Worm (Caenorhabditis elegans) whole organism, late embryonic: ENCODE results near the gene srxa-5.

Experiments used
- C08G9.2 ChIP-seq: sonication (generic microtip); optimal IDR thresholded peaks from 2 replicates; lab custom pipeline; 2016; ENCODE audit warnings: mild to moderate bottlenecking, missing genetic modification characterization, moderate library complexity, missing compliant biosample characterization
- F13H6.1 ChIP-seq: sonication (generic microtip); optimal IDR thresholded peaks from 2 replicates; lab custom pipeline; 2016; ENCODE audit warnings: missing genetic modification characterization, missing compliant biosample characterization
- K02D7.2 ChIP-seq: sonication (generic microtip); optimal IDR thresholded peaks from 2 replicates; lab custom pipeline; 2017; ENCODE audit warnings: mild to moderate bottlenecking, missing genetic modification characterization, missing compliant biosample characterization
- T23F11.4 ChIP-seq: fragments of 200-800 bp; sonication (Bioruptor generic); optimal IDR thresholded peaks from 2 replicates; lab custom pipeline; 2018; ENCODE audit warnings: mild to moderate bottlenecking, missing genetic modification characterization, missing compliant biosample characterization
- ama-1 ChIP-seq: fragments of 150-350 bp; optimal IDR thresholded peaks from 2 replicates; lab custom pipeline; 2014
- ceh-2 ChIP-seq: sonication (generic microtip); optimal IDR thresholded peaks from 2 replicates; lab custom pipeline; 2016; ENCODE audit warnings: missing genotype, missing genetic modification characterization, missing compliant biosample characterization
- ceh-24 ChIP-seq: sonication (generic microtip); optimal IDR thresholded peaks from 2 replicates; lab custom pipeline; 2016; ENCODE audit warnings: mild to moderate bottlenecking, missing genetic modification characterization, missing compliant biosample characterization
- ceh-31 ChIP-seq: sonication (generic microtip); optimal IDR thresholded peaks from 2 replicates; lab custom pipeline; 2016; ENCODE audit warnings: missing genetic modification characterization, missing compliant biosample characterization
- ceh-45 ChIP-seq: fragments of 200-800 bp; sonication (Bioruptor generic); IDR thresholded peaks from 2 replicates; pipeline ENCODE4 v1.3.6; 2022; ENCODE audit warnings: missing genetic modification reagents, missing genetic modification characterization, missing compliant biosample characterization
- ceh-6 ChIP-seq: fragments of 200-800 bp; sonication (Bioruptor generic); optimal IDR thresholded peaks from 2 replicates; lab custom pipeline; 2018; ENCODE audit warnings: mild to moderate bottlenecking, missing genetic modification characterization, missing compliant biosample characterization
- che-1 ChIP-seq: sonication (generic microtip); optimal IDR thresholded peaks from 2 replicates; lab custom pipeline; 2016; ENCODE audit warnings: mild to moderate bottlenecking, missing genetic modification characterization, missing compliant biosample characterization
- elt-2 ChIP-seq: sonication (generic microtip); optimal IDR thresholded peaks from 2 replicates; lab custom pipeline; 2016; ENCODE audit warnings: missing genetic modification reagents, missing genetic modification characterization, missing compliant biosample characterization
- elt-4 ChIP-seq: sonication (generic microtip); optimal IDR thresholded peaks from 2 replicates; lab custom pipeline; 2016; ENCODE audit warnings: missing genetic modification characterization, missing compliant biosample characterization
- ets-4 ChIP-seq: sonication (generic microtip); optimal IDR thresholded peaks from 2 replicates; lab custom pipeline; 2016; ENCODE audit warnings: missing genetic modification characterization, missing compliant biosample characterization
- fax-1 ChIP-seq: sonication (generic microtip); optimal IDR thresholded peaks from 2 replicates; lab custom pipeline; 2016; ENCODE audit warnings: missing genotype, missing genetic modification characterization, missing compliant biosample characterization
- lim-6 ChIP-seq: sonication (generic microtip); optimal IDR thresholded peaks from 2 replicates; lab custom pipeline; 2016; ENCODE audit warnings: missing genetic modification characterization, missing compliant biosample characterization
- mec-3 ChIP-seq: sonication (generic microtip); optimal IDR thresholded peaks from 2 replicates; lab custom pipeline; 2016; ENCODE audit warnings: borderline replicate concordance, missing genetic modification characterization, missing compliant biosample characterization
- nfya-1 ChIP-seq: sonication (generic microtip); optimal IDR thresholded peaks from 2 replicates; lab custom pipeline; 2017; ENCODE audit warnings: missing genetic modification characterization, mild to moderate bottlenecking, missing compliant biosample characterization, antibody characterized with exemption, moderate library complexity
- nhr-232 ChIP-seq: sonication (generic microtip); optimal IDR thresholded peaks from 2 replicates; lab custom pipeline; 2016; ENCODE audit warnings: missing genetic modification characterization, missing compliant biosample characterization
- odd-2 ChIP-seq: sonication (generic microtip); optimal IDR thresholded peaks from 2 replicates; lab custom pipeline; 2017; ENCODE audit warnings: antibody characterized with exemption, mild to moderate bottlenecking, missing genetic modification characterization, missing compliant biosample characterization
- pag-3 ChIP-seq: sonication (generic microtip); optimal IDR thresholded peaks from 2 replicates; lab custom pipeline; 2016; ENCODE audit warnings: missing compliant biosample characterization, missing genetic modification characterization, borderline replicate concordance
- pha-2 ChIP-seq: sonication (generic microtip); optimal IDR thresholded peaks from 2 replicates; lab custom pipeline; 2017; ENCODE audit warnings: mild to moderate bottlenecking, missing genetic modification characterization, missing compliant biosample characterization
- pha-4 ChIP-seq: fragments of 150-350 bp; optimal IDR thresholded peaks from 2 replicates; lab custom pipeline; 2018; ENCODE audit warnings: missing biosample characterization, missing genetic modification reagents, missing genetic modification characterization
- pqm-1 ChIP-seq: sonication (generic microtip); optimal IDR thresholded peaks from 2 replicates; lab custom pipeline; 2016; ENCODE audit warnings: missing genetic modification characterization, missing compliant biosample characterization
- ref-2 ChIP-seq: sonication (generic microtip); optimal IDR thresholded peaks from 2 replicates; lab custom pipeline; 2016; ENCODE audit warnings: missing genetic modification characterization, missing compliant biosample characterization
- sdc-2 ChIP-seq: sonication (generic microtip); optimal IDR thresholded peaks from 2 replicates; lab custom pipeline; 2016; ENCODE audit warnings: missing genotype, missing genetic modification characterization, missing compliant biosample characterization
- sox-2 ChIP-seq: fragments of 200-800 bp; sonication (Bioruptor generic); IDR thresholded peaks from 2 replicates; pipeline ENCODE4 v1.3.6; 2022; ENCODE audit warnings: missing genetic modification reagents, missing genetic modification characterization, missing compliant biosample characterization
- syd-9 ChIP-seq: sonication (generic microtip); optimal IDR thresholded peaks from 2 replicates; lab custom pipeline; 2016; ENCODE audit warnings: mild to moderate bottlenecking, missing genetic modification characterization, moderate library complexity, missing compliant biosample characterization
- tbx-2 ChIP-seq: sonication (generic microtip); optimal IDR thresholded peaks from 2 replicates; lab custom pipeline; 2016; ENCODE audit warnings: missing genetic modification characterization, missing compliant biosample characterization
- tbx-7 ChIP-seq: sonication (generic microtip); optimal IDR thresholded peaks from 2 replicates; lab custom pipeline; 2016; ENCODE audit warnings: missing genotype, missing genetic modification characterization, missing compliant biosample characterization
- unc-3 ChIP-seq, 2 experiments: fragments of 200-800 bp in 1 of 2; sonication (Bioruptor generic) in 1 of 2; sonication (generic microtip) in 1 of 2; conservative IDR thresholded peaks in 1 of 2; optimal IDR thresholded peaks in 1 of 2; 2 replicates each; pipeline versions ENCODE4 v1.3.6 to Lab custom; 2016 to 2022; ENCODE audit warnings: missing compliant biosample characterization in 2 of 2, missing genetic modification characterization in 2 of 2, missing genetic modification reagents in 1 of 2
- unc-42 ChIP-seq: sonication (generic microtip); optimal IDR thresholded peaks from 2 replicates; lab custom pipeline; 2016; ENCODE audit warnings: missing genotype, missing genetic modification characterization, missing compliant biosample characterization
- unc-55 ChIP-seq: sonication (generic microtip); optimal IDR thresholded peaks from 2 replicates; lab custom pipeline; 2017; ENCODE audit warnings: missing biosample characterization, missing genetic modification reagents, missing genetic modification characterization
- ztf-16 ChIP-seq: sonication (generic microtip); optimal IDR thresholded peaks from 2 replicates; lab custom pipeline; 2017; ENCODE audit warnings: missing genetic modification characterization, missing compliant biosample characterization

srxa-5 gene

ce11 chrIII:6532647-6533046 lies at the start of gene srxa-5:
Gene srxa-5 (plus strand): TSS chrIII:6532947.
- TF ChIP-seq nhr-232 (tag; lab: Kevin White, UChicago) (no peak), ceh-31 (tag; lab: Kevin White, UChicago) (no peak), pag-3 (no peak), ref-2 (tag; lab: Kevin White, UChicago) (no peak), elt-4 (tag; lab: Kevin White, UChicago) (no peak), fax-1 (tag; lab: Kevin White, UChicago) (no peak), ceh-6 (no peak), ceh-24 (tag; lab: Kevin White, UChicago) (no peak), pha-4 (tag; lab: Kevin White, UChicago) (no peak), tbx-7 (tag; lab: Kevin White, UChicago) (no peak), C08G9.2 (tag; lab: Kevin White, UChicago) (no peak), ama-1 (lab: Kevin White, UChicago) (no peak), unc-3 (GFP tag; conservative IDR thresholded peaks at IDR 0.05; lab: Robert Waterston, UW) (no peak), unc-3 (tag; optimal IDR thresholded peaks at IDR 0.05; lab: Kevin White, UChicago) (no peak)
- TF ChIP-seq, all 69 proteins: peak for 0

ce11 chrIII:6488916-6489315 lies 43.8 kb upstream of the srxa-5 start:
- TF ChIP-seq nfya-1 (peak; percentile 28), unc-55 (GFP tag; lab: Kevin White, UChicago) (peak; percentile 1), ama-1 (lab: Kevin White, UChicago) (no peak)

- TF ChIP-seq ztf-16 (tag; lab: Kevin White, UChicago), result no peak
- TF ChIP-seq ceh-45 (GFP tag; lab: Robert Waterston, UW), result no peak
- no peak for TF ChIP-seq F13H6.1 (tag; lab: Kevin White, UChicago)
- no peak for TF ChIP-seq pha-2 (tag; lab: Kevin White, UChicago)
- no peak for TF ChIP-seq tbx-2 (tag; lab: Kevin White, UChicago)
- no peak for TF ChIP-seq che-1 (tag; lab: Kevin White, UChicago)
- no peak for TF ChIP-seq lim-6 (tag; lab: Kevin White, UChicago)
- no peak for TF ChIP-seq C08G9.2 (tag; lab: Kevin White, UChicago)
- TF ChIP-seq sox-2 (GFP tag; lab: Robert Waterston, UW), result no peak
- TF ChIP-seq tbx-7 (tag; lab: Kevin White, UChicago), result no peak
- TF ChIP-seq ref-2 (tag; lab: Kevin White, UChicago), result no peak
- TF ChIP-seq sdc-2, result no peak
- no peak for TF ChIP-seq ama-1 (lab: Kevin White, UChicago)
- TF ChIP-seq odd-2 (tag; lab: Kevin White, UChicago), result no peak
- TF ChIP-seq pha-4 (tag; lab: Kevin White, UChicago), result no peak
Measured at ce11 chrIII:6489493-6489892, 43.3 kb upstream of the srxa-5 start, which contains the start of gene rpt-3. Gene rpt-3 (plus strand): TSS chrIII:6489793.

- TF ChIP-seq pag-3 (no peak), ceh-2 (tag; lab: Kevin White, UChicago) (no peak), mec-3 (no peak)
Measured at ce11 chrIII:6490989-6491388, 41.8 kb upstream of the srxa-5 start.

ce11 chrIII:6492807-6493206 lies 39.9 kb upstream of the srxa-5 start, which contains the start of gene srb-11:
Gene srb-11 (minus strand): TSS chrIII:6492907.
- TF ChIP-seq lim-6 (tag; lab: Kevin White, UChicago) (no peak), unc-55 (GFP tag; lab: Kevin White, UChicago) (no peak), ceh-31 (tag; lab: Kevin White, UChicago) (no peak), T23F11.4 (GFP tag; lab: Kevin White, UChicago) (no peak), K02D7.2 (tag; lab: Kevin White, UChicago) (no peak), unc-42 (no peak), syd-9 (tag; lab: Kevin White, UChicago) (no peak), ets-4 (tag; lab: Kevin White, UChicago) (no peak), pqm-1 (tag; lab: Kevin White, UChicago) (no peak), elt-2 (no peak), nhr-232 (tag; lab: Kevin White, UChicago) (no peak), ceh-2 (tag; lab: Kevin White, UChicago) (no peak), tbx-7 (tag; lab: Kevin White, UChicago) (no peak), tbx-2 (tag; lab: Kevin White, UChicago) (no peak)
- TF ChIP-seq, all 69 proteins: peak for 0
